Fruit fly (Drosophila melanogaster): Measurements from ENCODE around the gene CG7213.

Gene CG7213

DNA sequence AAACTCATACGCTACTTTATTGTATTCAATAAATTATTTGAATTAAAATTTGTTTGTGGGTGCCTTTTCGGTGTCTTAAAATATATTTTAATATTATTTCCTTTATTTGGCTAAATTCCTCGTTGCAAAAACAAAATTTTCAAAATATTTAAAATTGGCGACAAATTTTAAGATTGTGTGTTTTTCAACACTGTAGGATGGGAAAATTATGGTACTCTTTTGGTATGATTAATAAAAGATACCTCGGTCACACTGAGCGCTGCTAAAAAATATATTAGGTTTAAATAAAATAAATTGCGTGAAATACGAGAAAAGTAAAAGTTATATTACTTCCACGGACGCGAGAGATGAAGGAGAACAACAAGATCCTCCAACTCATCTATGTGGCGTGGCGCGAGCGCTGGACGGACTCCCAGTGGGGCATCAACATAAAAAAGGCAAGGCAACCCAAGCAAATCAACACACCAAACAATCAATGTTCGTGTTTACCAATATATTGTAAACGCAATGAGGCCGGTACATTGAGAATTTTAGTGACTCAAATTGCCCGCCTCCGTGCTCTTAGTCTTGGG lies 49.3 kb downstream of the CG7213 start, which contains the start of gene MED24:
Gene MED24, plus strand, starts transcription at position 229 of the 572 bp plus-strand sequence.
- TF ChIP-seq pad (GFP tag; optimal IDR thresholded peaks at IDR 0.05): no peak
- TF ChIP-seq Hr96 (GFP tag; optimal IDR thresholded peaks at IDR 0.05): no peak
- TF ChIP-seq ovo (GFP tag; optimal IDR thresholded peaks at IDR 0.05): no peak
- TF ChIP-seq kay (GFP tag; ENCODE audit: borderline replicate concordance): no peak
- peak; percentile 23 for TF ChIP-seq bab1 (GFP tag; optimal IDR thresholded peaks at IDR 0.05)
- TF ChIP-seq Crg-1 (GFP tag; optimal IDR thresholded peaks at IDR 0.05): no peak
- TF ChIP-seq CG12768 (GFP tag; optimal IDR thresholded peaks at IDR 0.05): no peak
- TF ChIP-seq tj (GFP tag; optimal IDR thresholded peaks at IDR 0.05): no peak
- no peak for TF ChIP-seq cic (GFP tag; optimal IDR thresholded peaks at IDR 0.05)
- peak; percentile 53 for TF ChIP-seq CG14711 (tag; optimal IDR thresholded peaks at IDR 0.05)
- no peak for TF ChIP-seq CG1620 (GFP tag; optimal IDR thresholded peaks at IDR 0.05)
- peak; percentile 35 for TF ChIP-seq CG7101 (tag; optimal IDR thresholded peaks at IDR 0.05)
- peak; percentile 20 for TF ChIP-seq Mnt (GFP tag; optimal IDR thresholded peaks at IDR 0.05)
- peak; percentile 9 for TF ChIP-seq CG33017 (tag; optimal IDR thresholded peaks at IDR 0.05)
- TF ChIP-seq CG5204 (GFP tag; optimal IDR thresholded peaks at IDR 0.05): no peak
- no peak for TF ChIP-seq CG11617 (GFP tag; optimal IDR thresholded peaks at IDR 0.05)
- TF ChIP-seq cnc (optimal IDR thresholded peaks at IDR 0.05): no peak
- no peak for TF ChIP-seq toe (GFP tag; optimal IDR thresholded peaks at IDR 0.05)
- peak; percentile 14 for TF ChIP-seq CG7045 (GFP tag; optimal IDR thresholded peaks at IDR 0.05)
- no peak for TF ChIP-seq Clk (GFP tag; optimal IDR thresholded peaks at IDR 0.05)

- no peak for TF ChIP-seq CG14711 (tag; optimal IDR thresholded peaks at IDR 0.05)
- no peak for TF ChIP-seq CG7045 (GFP tag; optimal IDR thresholded peaks at IDR 0.05)
- no peak for TF ChIP-seq CG1620 (GFP tag; optimal IDR thresholded peaks at IDR 0.05)
- TF ChIP-seq Mnt (GFP tag; optimal IDR thresholded peaks at IDR 0.05): no peak
- no peak for TF ChIP-seq Clk (GFP tag; optimal IDR thresholded peaks at IDR 0.05)
- TF ChIP-seq toe (GFP tag; optimal IDR thresholded peaks at IDR 0.05): no peak
- no peak for TF ChIP-seq CG11617 (GFP tag; optimal IDR thresholded peaks at IDR 0.05)
These were observed 51.2 kb downstream of the CG7213 start for dm6 chr3L:8189234-8189633.

DNA sequence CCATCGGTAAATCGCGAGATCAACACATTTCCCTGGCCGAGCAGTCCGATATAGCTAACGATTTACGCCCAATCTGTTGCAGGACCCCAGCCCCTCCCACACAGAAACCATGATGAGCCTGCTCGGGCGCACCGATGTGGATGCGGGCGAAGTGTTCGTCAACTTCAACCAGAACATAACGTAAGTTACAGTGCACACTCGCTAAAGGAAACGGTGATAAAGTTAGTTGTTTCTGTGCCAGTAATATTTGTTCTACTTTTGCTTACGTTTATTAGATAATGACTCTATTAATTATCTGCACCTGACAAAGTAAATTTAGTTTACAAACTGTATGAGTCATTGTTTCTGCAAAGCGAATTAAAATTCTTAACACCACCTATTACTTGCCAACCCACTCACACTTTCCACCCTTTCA lies 53.0 kb downstream of the CG7213 start:
- TF ChIP-seq Clk (GFP tag; optimal IDR thresholded peaks at IDR 0.05) (no peak), CG12768 (GFP tag; optimal IDR thresholded peaks at IDR 0.05) (no peak), CG5204 (GFP tag; optimal IDR thresholded peaks at IDR 0.05) (no peak), CG14711 (tag; optimal IDR thresholded peaks at IDR 0.05) (no peak), cnc (optimal IDR thresholded peaks at IDR 0.05) (no peak), bab1 (GFP tag; optimal IDR thresholded peaks at IDR 0.05) (no peak), Hr96 (GFP tag; optimal IDR thresholded peaks at IDR 0.05) (no peak), pad (GFP tag; optimal IDR thresholded peaks at IDR 0.05) (no peak), kay (GFP tag; ENCODE audit: borderline replicate concordance) (no peak), ovo (GFP tag; optimal IDR thresholded peaks at IDR 0.05) (no peak), CG7045 (GFP tag; optimal IDR thresholded peaks at IDR 0.05) (no peak)

dm6 chr3L:8186627-8187396 lies 53.6 kb downstream of the CG7213 start, which contains the start of the genes ERR and Atg18a:
TSS of gene ERR (minus strand) at chr3L:8186671.
TSS of gene Atg18a (plus strand) at chr3L:8186857.
- TF ChIP-seq CG33017 (tag; optimal IDR thresholded peaks at IDR 0.05): peak; percentile 83
- no peak for TF ChIP-seq cnc (optimal IDR thresholded peaks at IDR 0.05)
- peak; percentile 89 for TF ChIP-seq CG7045 (GFP tag; optimal IDR thresholded peaks at IDR 0.05)
- TF ChIP-seq Hr96 (GFP tag; optimal IDR thresholded peaks at IDR 0.05): peak; percentile 92
- TF ChIP-seq CG5204 (GFP tag; optimal IDR thresholded peaks at IDR 0.05): no peak
- TF ChIP-seq CG12768 (GFP tag; optimal IDR thresholded peaks at IDR 0.05): peak; percentile 88
- peak; percentile 86 for TF ChIP-seq ovo (GFP tag; optimal IDR thresholded peaks at IDR 0.05)
- TF ChIP-seq bab1 (GFP tag; optimal IDR thresholded peaks at IDR 0.05): peak; percentile 89
- peak; percentile 88 for TF ChIP-seq Mnt (GFP tag; optimal IDR thresholded peaks at IDR 0.05)
- TF ChIP-seq CG14711 (tag; optimal IDR thresholded peaks at IDR 0.05): peak; percentile 82
- peak; percentile 84 for TF ChIP-seq pad (GFP tag; optimal IDR thresholded peaks at IDR 0.05)
- TF ChIP-seq Clk (GFP tag; optimal IDR thresholded peaks at IDR 0.05): peak; percentile 93
- peak; percentile 76 for TF ChIP-seq cic (GFP tag; optimal IDR thresholded peaks at IDR 0.05)
- TF ChIP-seq Crg-1 (GFP tag; optimal IDR thresholded peaks at IDR 0.05): peak; percentile 87
- TF ChIP-seq toe (GFP tag; optimal IDR thresholded peaks at IDR 0.05): peak; percentile 96
- peak; percentile 96 for TF ChIP-seq CG1620 (GFP tag; optimal IDR thresholded peaks at IDR 0.05)
- TF ChIP-seq CG11617 (GFP tag; optimal IDR thresholded peaks at IDR 0.05): peak; percentile 89
- TF ChIP-seq tj (GFP tag; optimal IDR thresholded peaks at IDR 0.05): peak; percentile 68
- peak; percentile 65 for TF ChIP-seq kay (GFP tag; ENCODE audit: borderline replicate concordance)
- TF ChIP-seq CG7101 (tag; optimal IDR thresholded peaks at IDR 0.05): peak; percentile 90

- TF ChIP-seq bab1 (GFP tag; optimal IDR thresholded peaks at IDR 0.05) (peak; percentile 5), CG7101 (tag; optimal IDR thresholded peaks at IDR 0.05) (peak; percentile 40), CG7045 (GFP tag; optimal IDR thresholded peaks at IDR 0.05) (peak; percentile 27), CG14711 (tag; optimal IDR thresholded peaks at IDR 0.05) (peak; percentile 20), Crg-1 (GFP tag; optimal IDR thresholded peaks at IDR 0.05) (peak; percentile 24), Mnt (GFP tag; optimal IDR thresholded peaks at IDR 0.05) (peak; percentile 37), cnc (optimal IDR thresholded peaks at IDR 0.05) (no peak), CG5204 (GFP tag; optimal IDR thresholded peaks at IDR 0.05) (no peak), CG12768 (GFP tag; optimal IDR thresholded peaks at IDR 0.05) (peak; percentile 70), ovo (GFP tag; optimal IDR thresholded peaks at IDR 0.05) (no peak), cic (GFP tag; optimal IDR thresholded peaks at IDR 0.05) (peak; percentile 94), Clk (GFP tag; optimal IDR thresholded peaks at IDR 0.05) (peak; percentile 15), kay (GFP tag; ENCODE audit: borderline replicate concordance) (no peak), CG33017 (tag; optimal IDR thresholded peaks at IDR 0.05) (peak; percentile 60), Hr96 (GFP tag; optimal IDR thresholded peaks at IDR 0.05) (peak; percentile 73), toe (GFP tag; optimal IDR thresholded peaks at IDR 0.05) (no peak), CG1620 (GFP tag; optimal IDR thresholded peaks at IDR 0.05) (peak; percentile 28), CG11617 (GFP tag; optimal IDR thresholded peaks at IDR 0.05) (peak; percentile 81), pad (GFP tag; optimal IDR thresholded peaks at IDR 0.05) (peak; percentile 20), tj (GFP tag; optimal IDR thresholded peaks at IDR 0.05) (peak; percentile 55)
These were observed 54.9 kb downstream of the CG7213 start for dm6 chr3L:8185263-8186227.

Measured in whole organism, adult.